Fruit fly (Drosophila melanogaster): ENCODE data around the gene CG11722.

dm6 chr3R:10078468-10079143 is 33.3 kb upstream of the CG11722 start:
- no peak for TF ChIP-seq CG7101 (tag; optimal IDR thresholded peaks at IDR 0.05)
- no peak for TF ChIP-seq Hr96 (GFP tag; optimal IDR thresholded peaks at IDR 0.05)
- TF ChIP-seq ovo (GFP tag; optimal IDR thresholded peaks at IDR 0.05) = no peak
- no peak for TF ChIP-seq Clk (GFP tag; optimal IDR thresholded peaks at IDR 0.05)
